Worm (Caenorhabditis elegans): ENCODE results near the gene dlc-3.

The dlc-3 gene

ce11 chrIV:16388856-16389461 is 43.1 kb upstream of the dlc-3 start (continued):
- peak; percentile 39; the same call in 1 of the 2 replicates for TF ChIP-seq B0019.2 (GFP tag; conservative IDR thresholded peaks at IDR 0.05)
- TF ChIP-seq gei-17 (GFP tag; optimal IDR thresholded peaks at IDR 0.05) = no peak
- TF ChIP-seq attf-3 (GFP tag; conservative IDR thresholded peaks at IDR 0.05) = peak; percentile 50; the same call in 1 of the 2 replicates
- TF ChIP-seq lin-26 (GFP tag; IDR thresholded peaks at IDR 0.05) = peak; percentile 93
- peak; percentile 62 for TF ChIP-seq madf-10 (tag; optimal IDR thresholded peaks at IDR 0.05)
- TF ChIP-seq lir-1 (GFP tag; conservative IDR thresholded peaks at IDR 0.05) = peak; percentile 79
- peak; percentile 81 for TF ChIP-seq D2030.7 (GFP tag; IDR thresholded peaks at IDR 0.05)
- TF ChIP-seq unc-130 (GFP tag; optimal IDR thresholded peaks at IDR 0.05) = peak; percentile 9
- TF ChIP-seq atf-7 (tag; optimal IDR thresholded peaks at IDR 0.05) = peak; percentile 58
- TF ChIP-seq F49E8.2 (tag; optimal IDR thresholded peaks at IDR 0.05; ENCODE audit: insufficient read depth) = peak; percentile 80
- TF ChIP-seq ztf-22 (GFP tag; optimal IDR thresholded peaks at IDR 0.05) = no peak
- peak; percentile 87 for TF ChIP-seq die-1 (tag; optimal IDR thresholded peaks at IDR 0.05)
- TF ChIP-seq tbx-9 (tag; optimal IDR thresholded peaks at IDR 0.05; ENCODE audit: borderline replicate concordance) = no peak
- TF ChIP-seq F10E7.11 (tag; optimal IDR thresholded peaks at IDR 0.05) = no peak
- no peak for TF ChIP-seq F57C9.4 (tag; optimal IDR thresholded peaks at IDR 0.05)
- TF ChIP-seq hmg-20 (GFP tag; IDR thresholded peaks at IDR 0.05) = peak; percentile 87; the same call in 1 of the 2 replicates
- peak; percentile 57 for TF ChIP-seq him-1 (tag; optimal IDR thresholded peaks at IDR 0.05)
- TF ChIP-seq mcd-1 (GFP tag; IDR thresholded peaks at IDR 0.05) = peak; percentile 99
- TF ChIP-seq attf-5 (GFP tag; optimal IDR thresholded peaks at IDR 0.05) = peak; percentile 52
- TF ChIP-seq T26A5.8 (tag; optimal IDR thresholded peaks at IDR 0.05) = peak; percentile 29
- TF ChIP-seq dpff-1 (tag; optimal IDR thresholded peaks at IDR 0.05) = no peak
- TF ChIP-seq ztf-28 (GFP tag; IDR thresholded peaks at IDR 0.05) = peak; percentile 73
- no peak for TF ChIP-seq hlh-26 (GFP tag; conservative IDR thresholded peaks at IDR 0.05)
- TF ChIP-seq snpc-1.1 (tag; optimal IDR thresholded peaks at IDR 0.05; ENCODE audit: insufficient read depth) = peak; percentile 60
- no peak for TF ChIP-seq ets-4 (GFP tag; optimal IDR thresholded peaks at IDR 0.05)
- no peak for TF ChIP-seq bed-2 (GFP tag; IDR thresholded peaks at IDR 0.05)
- peak; percentile 73 for TF ChIP-seq lin-54 (GFP tag; optimal IDR thresholded peaks at IDR 0.05)
- peak; percentile 89 for TF ChIP-seq rcor-1 (GFP tag; IDR thresholded peaks at IDR 0.05)
- TF ChIP-seq F23B12.7 (tag; optimal IDR thresholded peaks at IDR 0.05; ENCODE audit: insufficient read depth) = peak; percentile 85
- peak; percentile 46 for TF ChIP-seq K12H6.12 (tag; optimal IDR thresholded peaks at IDR 0.05)
- TF ChIP-seq lsl-1 (GFP tag; optimal IDR thresholded peaks at IDR 0.05) = peak; percentile 50
- peak; percentile 48 for TF ChIP-seq akir-1 (GFP tag; optimal IDR thresholded peaks at IDR 0.05)
- TF ChIP-seq hmg-1.2 (GFP tag; IDR thresholded peaks at IDR 0.05) = peak; percentile 74
- TF ChIP-seq B0261.1 (tag; optimal IDR thresholded peaks at IDR 0.05) = peak; percentile 91
- TF ChIP-seq ceh-40 (GFP tag; IDR thresholded peaks at IDR 0.05) = peak; percentile 78
- TF ChIP-seq nhr-120 (GFP tag; IDR thresholded peaks at IDR 0.05) = no peak
- TF ChIP-seq ztf-26 (tag; optimal IDR thresholded peaks at IDR 0.05) = peak; percentile 58
- peak; percentile 52; the same call in 1 of the 2 replicates for TF ChIP-seq zfh-2 (GFP tag; conservative IDR thresholded peaks at IDR 0.05)
- peak; percentile 85 for TF ChIP-seq nfyb-1 (GFP tag; IDR thresholded peaks at IDR 0.05)
- TF ChIP-seq nfya-1 (tag; optimal IDR thresholded peaks at IDR 0.05; ENCODE audit: borderline replicate concordance, insufficient read depth) = no peak
- TF ChIP-seq somi-1 (GFP tag; optimal IDR thresholded peaks at IDR 0.05) = peak; percentile 29
- peak; percentile 40 for TF ChIP-seq athp-1 (tag; optimal IDR thresholded peaks at IDR 0.05)
- no peak for TF ChIP-seq F39B2.1 (GFP tag; IDR thresholded peaks at IDR 0.05)
- no peak for TF ChIP-seq lag-1 (GFP tag; IDR thresholded peaks at IDR 0.05)
- TF ChIP-seq aptf-3 (GFP tag; IDR thresholded peaks at IDR 0.05) = peak; percentile 82; the same call in 1 of the 2 replicates
- TF ChIP-seq F22D6.2 (tag; optimal IDR thresholded peaks at IDR 0.05) = peak; percentile 33
- TF ChIP-seq ceh-91 (GFP tag; IDR thresholded peaks at IDR 0.05) = no peak
- peak; percentile 65 for TF ChIP-seq T07F8.4 (tag; optimal IDR thresholded peaks at IDR 0.05)
